Worm (Caenorhabditis elegans): Measurements from ENCODE around the gene fbxb-102.

The fbxb-102 gene

ce11 chrII:12527947-12528346, 45.2 kb downstream of the fbxb-102 start, which contains the start of gene srx-119:
Gene srx-119 (plus strand): TSS chrII:12528247.
- TF ChIP-seq attf-6 (GFP tag; IDR thresholded peaks at IDR 0.05) (no peak), cebp-1 (GFP tag; IDR thresholded peaks at IDR 0.05) (no peak), cebp-1 (tag; optimal IDR thresholded peaks at IDR 0.05) (no peak), F37B4.10 (GFP tag; IDR thresholded peaks at IDR 0.05) (no peak), F57C9.4 (tag; optimal IDR thresholded peaks at IDR 0.05) (no peak), attf-3 (GFP tag; conservative IDR thresholded peaks at IDR 0.05) (no peak), sdz-38 (tag; optimal IDR thresholded peaks at IDR 0.05) (no peak), hlh-12 (tag; optimal IDR thresholded peaks at IDR 0.05) (no peak), him-1 (tag; optimal IDR thresholded peaks at IDR 0.05) (no peak)

ce11 chrII:12530958-12531357, 48.2 kb downstream of the fbxb-102 start, which contains the start of gene srx-120:
Gene srx-120 (plus strand): TSS chrII:12531258.
- TF ChIP-seq ztf-25 (GFP tag; IDR thresholded peaks at IDR 0.05): no peak
- no peak for TF ChIP-seq hlh-26 (GFP tag; conservative IDR thresholded peaks at IDR 0.05)
- TF ChIP-seq ceh-40 (GFP tag; IDR thresholded peaks at IDR 0.05): no peak
- TF ChIP-seq madf-3 (GFP tag; IDR thresholded peaks at IDR 0.05): no peak
- no peak for TF ChIP-seq madf-8 (GFP tag; conservative IDR thresholded peaks at IDR 0.05)
- no peak for TF ChIP-seq Y53F4B.3 (GFP tag; IDR thresholded peaks at IDR 0.05)
- no peak for TF ChIP-seq rpc-1 (optimal IDR thresholded peaks at IDR 0.05)
- no peak for TF ChIP-seq rpc-1 (tag; optimal IDR thresholded peaks at IDR 0.05)
- no peak for TF ChIP-seq D2030.7 (GFP tag; IDR thresholded peaks at IDR 0.05)
- no peak for TF ChIP-seq ztf-22 (GFP tag; optimal IDR thresholded peaks at IDR 0.05)
- no peak for TF ChIP-seq attf-5 (GFP tag; optimal IDR thresholded peaks at IDR 0.05)
- TF ChIP-seq sdz-38 (tag; optimal IDR thresholded peaks at IDR 0.05): no peak
- no peak for TF ChIP-seq rcor-1 (GFP tag; IDR thresholded peaks at IDR 0.05)
- TF ChIP-seq gei-17 (GFP tag; optimal IDR thresholded peaks at IDR 0.05): no peak
- no peak for TF ChIP-seq F52B5.7 (tag; optimal IDR thresholded peaks at IDR 0.05)
- no peak for TF ChIP-seq madf-10 (tag; optimal IDR thresholded peaks at IDR 0.05)
- no peak for TF ChIP-seq F22D6.2 (tag; optimal IDR thresholded peaks at IDR 0.05)
- no peak for TF ChIP-seq dox-1 (GFP tag; IDR thresholded peaks at IDR 0.05)
- no peak for TF ChIP-seq bed-2 (GFP tag; IDR thresholded peaks at IDR 0.05)
